Fruit fly (Drosophila melanogaster) whole organism, wandering third instar larva: Measurements from ENCODE around the gene Pgls.
A peak's percentile ranks its signal among the peaks of the same experiment; 100 is the strongest.

Source experiments
- Abd-B ChIP-seq: fragments of >200 bp; optimal IDR thresholded peaks from 2 replicates; lab custom pipeline; 2017; ENCODE audit warnings: missing biosample characterization, missing genetic modification characterization
- CG32264 ChIP-seq: fragments of 200-800 bp; sonication (Bioruptor generic); optimal IDR thresholded peaks from 2 replicates; lab custom pipeline; 2016; ENCODE audit warnings: missing biosample characterization, missing genetic modification characterization
- CG9705 ChIP-seq: fragments of 200-800 bp; sonication (Bioruptor generic); optimal IDR thresholded peaks from 2 replicates; lab custom pipeline; 2018; ENCODE audit warnings: missing biosample characterization, mild to moderate bottlenecking, missing genetic modification characterization
- CrebA ChIP-seq: fragments of 200-800 bp; sonication (Bioruptor generic); optimal IDR thresholded peaks from 2 replicates; lab custom pipeline; 2016; ENCODE audit warnings: missing biosample characterization, mild to moderate bottlenecking, missing genetic modification characterization, borderline replicate concordance
- Dfd ChIP-seq: fragments of >200 bp; optimal IDR thresholded peaks from 2 replicates; lab custom pipeline; 2017; ENCODE audit warnings: missing biosample characterization, missing genetic modification characterization
- Dif ChIP-seq: fragments of 200-275, 200-300 bp; sonication (Bioruptor generic); optimal IDR thresholded peaks from 2 replicates; lab custom pipeline; 2018; ENCODE audit warnings: missing biosample characterization, missing genetic modification characterization; ENCODE audit not compliant: partially characterized antibody
- GATAd ChIP-seq: sonication (Bioruptor generic); optimal IDR thresholded peaks from 2 replicates; lab custom pipeline; 2016; ENCODE audit warnings: missing biosample characterization, missing genetic modification characterization
- HLH106 ChIP-seq: fragments of 200-800 bp; optimal IDR thresholded peaks from 3 replicates; lab custom pipeline; 2019; ENCODE audit warnings: missing biosample characterization, mild to moderate bottlenecking, missing genetic modification characterization, moderate library complexity
- Hnf4 ChIP-seq: fragments of 200-800 bp; sonication (Bioruptor generic); optimal IDR thresholded peaks from 2 replicates; lab custom pipeline; 2016; ENCODE audit warnings: missing biosample characterization, mild to moderate bottlenecking, missing genetic modification characterization
- Hr78 ChIP-seq: fragments of >200 bp; optimal IDR thresholded peaks from 2 replicates; lab custom pipeline; 2017; ENCODE audit warnings: missing biosample characterization, missing genetic modification characterization
- Hr83 ChIP-seq: fragments of 200-300 bp; sonication (Bioruptor generic); optimal IDR thresholded peaks from 2 replicates; lab custom pipeline; 2016; ENCODE audit warnings: missing biosample characterization, mild to moderate bottlenecking, missing genetic modification characterization, moderate library complexity; ENCODE audit not compliant: poor library complexity, severe bottlenecking
- Jra ChIP-seq: sonication (Bioruptor generic); optimal IDR thresholded peaks from 2 replicates; lab custom pipeline; 2016; ENCODE audit warnings: missing biosample characterization, missing genetic modification characterization
- Mio ChIP-seq: sonication (Bioruptor generic); optimal IDR thresholded peaks from 2 replicates; lab custom pipeline; 2016; ENCODE audit warnings: missing biosample characterization, missing genetic modification characterization
- Myc ChIP-seq: fragments of >200 bp; optimal IDR thresholded peaks from 2 replicates; lab custom pipeline; 2017
- N ChIP-seq: fragments of >200 bp; optimal IDR thresholded peaks from 2 replicates; lab custom pipeline; 2018; ENCODE audit warnings: missing biosample characterization, missing external identifiers, missing genetic modification characterization
- OdsH ChIP-seq: fragments of 200-800 bp; sonication (Bioruptor generic); optimal IDR thresholded peaks from 2 replicates; lab custom pipeline; 2016; ENCODE audit warnings: missing biosample characterization, mild to moderate bottlenecking, missing genetic modification characterization
- Rel ChIP-seq, 2 experiments: fragments of 200-800 bp; sonication (Bioruptor generic) in 1 of 2; optimal IDR thresholded peaks; 2 replicates in 1 of 2; 3 replicates in 1 of 2; lab custom pipeline; 2016 to 2019; ENCODE audit warnings: mild to moderate bottlenecking in 2 of 2, missing biosample characterization in 2 of 2, missing genetic modification characterization in 2 of 2, moderate library complexity in 1 of 2
- Sp1 ChIP-seq: fragments of 200-800 bp; sonication (Bioruptor generic); optimal IDR thresholded peaks from 3 replicates; lab custom pipeline; 2019; ENCODE audit warnings: missing biosample characterization, mild to moderate bottlenecking, missing genetic modification characterization, moderate library complexity
- Vsx2 ChIP-seq: fragments of 200-300, 225-300 bp; sonication (Bioruptor generic); optimal IDR thresholded peaks from 2 replicates; lab custom pipeline; 2018; ENCODE audit warnings: missing biosample characterization, missing genetic modification characterization; ENCODE audit not compliant: partially characterized antibody
- br ChIP-seq: fragments of 200-800 bp; sonication (Bioruptor generic); optimal IDR thresholded peaks from 2 replicates; lab custom pipeline; 2016; ENCODE audit warnings: missing biosample characterization, missing genetic modification characterization
- brk ChIP-seq: fragments of 200-800 bp; sonication (Bioruptor generic); optimal IDR thresholded peaks from 2 replicates; lab custom pipeline; 2016; ENCODE audit warnings: missing biosample characterization, mild to moderate bottlenecking, missing genetic modification characterization
- dl ChIP-seq, 2 experiments: fragments of 175-275, 200-275 bp in 1 of 2; fragments of 200-275 bp in 1 of 2; sonication (Bioruptor generic); optimal IDR thresholded peaks; lab custom pipeline; 2018; ENCODE audit warnings: mild to moderate bottlenecking in 2 of 2, missing biosample characterization in 2 of 2, missing genetic modification characterization in 2 of 2, moderate library complexity in 2 of 2; ENCODE audit not compliant: partially characterized antibody in 2 of 2, insufficient read depth in 1 of 2
- dmrt93B ChIP-seq: fragments of 200-800 bp; sonication (Bioruptor generic); optimal IDR thresholded peaks from 2 replicates; lab custom pipeline; 2018; ENCODE audit warnings: missing biosample characterization, mild to moderate bottlenecking, missing genetic modification characterization
- dsf ChIP-seq: sonication (Bioruptor generic); optimal IDR thresholded peaks from 2 replicates; lab custom pipeline; 2016; ENCODE audit warnings: missing biosample characterization, missing genetic modification characterization, borderline replicate concordance
- ey ChIP-seq: fragments of 200-800 bp; sonication (Bioruptor generic); optimal IDR thresholded peaks from 2 replicates; lab custom pipeline; 2016; ENCODE audit warnings: missing biosample characterization, missing genetic modification characterization
- foxo ChIP-seq, 2 experiments: fragments of 200-800 bp; sonication (Bioruptor generic); optimal IDR thresholded peaks; 2 replicates in 1 of 2; 3 replicates in 1 of 2; lab custom pipeline; 2016 to 2017; ENCODE audit warnings: missing biosample characterization in 2 of 2, missing genetic modification characterization in 2 of 2
- fru ChIP-seq: fragments of 200-800 bp; sonication (Bioruptor generic); optimal IDR thresholded peaks from 3 replicates; lab custom pipeline; 2016; ENCODE audit warnings: missing biosample characterization, mild to moderate bottlenecking, missing genetic modification characterization
- h ChIP-seq: fragments of 200-800 bp; sonication (Bioruptor generic); optimal IDR thresholded peaks from 3 replicates; lab custom pipeline; 2016; ENCODE audit warnings: missing biosample characterization, mild to moderate bottlenecking, missing genetic modification characterization
- jim ChIP-seq: fragments of 175-275, 200-325 bp; sonication (Bioruptor generic); optimal IDR thresholded peaks from 2 replicates; lab custom pipeline; 2016; ENCODE audit warnings: missing biosample characterization, mild to moderate bottlenecking, missing genetic modification characterization
- lola ChIP-seq: fragments of >200 bp; optimal IDR thresholded peaks from 2 replicates; lab custom pipeline; 2017; ENCODE audit warnings: missing biosample characterization, missing genetic modification characterization
- pan ChIP-seq: fragments of >200 bp; optimal IDR thresholded peaks from 2 replicates; lab custom pipeline; 2017
- psq ChIP-seq: fragments of 200-800 bp; sonication (Bioruptor generic); optimal IDR thresholded peaks from 3 replicates; lab custom pipeline; 2017; ENCODE audit warnings: missing biosample characterization, mild to moderate bottlenecking, missing genetic modification characterization, moderate library complexity
- rgr ChIP-seq: fragments of 200-800 bp; sonication (Bioruptor generic); optimal IDR thresholded peaks from 3 replicates; lab custom pipeline; 2016; ENCODE audit warnings: missing biosample characterization, mild to moderate bottlenecking, missing genetic modification characterization
- sage ChIP-seq: fragments of 200-800 bp; sonication (Bioruptor generic); optimal IDR thresholded peaks from 2 replicates; lab custom pipeline; 2016; ENCODE audit warnings: missing biosample characterization, mild to moderate bottlenecking, missing genetic modification characterization
- sv ChIP-seq: fragments of 200-800 bp; sonication (Bioruptor generic); optimal IDR thresholded peaks from 3 replicates; lab custom pipeline; 2016; ENCODE audit warnings: missing biosample characterization, missing genetic modification characterization
- tai ChIP-seq: sonication (Bioruptor generic); optimal IDR thresholded peaks from 2 replicates; lab custom pipeline; 2016; ENCODE audit warnings: missing biosample characterization, missing genetic modification characterization
- usp ChIP-seq: fragments of >200 bp; optimal IDR thresholded peaks from 2 replicates; lab custom pipeline; 2017; ENCODE audit warnings: missing biosample characterization, missing genetic modification characterization
- woc ChIP-seq: sonication (Bioruptor generic); optimal IDR thresholded peaks from 2 replicates; lab custom pipeline; 2016; ENCODE audit warnings: missing biosample characterization, mild to moderate bottlenecking, missing genetic modification characterization

The Pgls gene

DNA sequence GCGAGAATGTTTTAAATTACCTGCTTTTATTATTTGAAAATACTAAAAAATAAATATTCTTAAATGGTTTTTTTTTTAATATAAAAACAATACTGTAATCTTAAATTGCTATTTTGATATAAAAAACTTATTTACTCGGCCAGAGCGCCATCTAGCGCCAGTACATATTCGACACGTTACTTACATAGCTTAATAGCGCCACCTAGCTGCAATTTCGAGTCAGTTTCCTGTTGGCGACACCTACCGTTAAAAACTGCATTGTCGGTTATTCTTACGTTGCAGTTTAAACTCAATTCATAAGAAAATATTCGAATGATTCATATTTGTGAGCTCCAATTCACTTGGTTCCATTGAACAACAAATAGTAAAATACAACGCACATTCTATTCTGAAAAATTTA lies 14.9 kb upstream of the Pgls start (continued):
- TF ChIP-seq Abd-B (GFP tag; lab: Kevin White, UChicago) (no peak), Rel (GFP tag; optimal IDR thresholded peaks at IDR 0.05; lab: Kevin White, UChicago) (no peak), Rel (tag; optimal IDR thresholded peaks at IDR 0.05; lab: Kevin White, UChicago) (no peak), Hr78 (GFP tag; lab: Kevin White, UChicago) (no peak), tai (GFP tag; lab: Kevin White, UChicago) (peak; percentile 62)

DNA sequence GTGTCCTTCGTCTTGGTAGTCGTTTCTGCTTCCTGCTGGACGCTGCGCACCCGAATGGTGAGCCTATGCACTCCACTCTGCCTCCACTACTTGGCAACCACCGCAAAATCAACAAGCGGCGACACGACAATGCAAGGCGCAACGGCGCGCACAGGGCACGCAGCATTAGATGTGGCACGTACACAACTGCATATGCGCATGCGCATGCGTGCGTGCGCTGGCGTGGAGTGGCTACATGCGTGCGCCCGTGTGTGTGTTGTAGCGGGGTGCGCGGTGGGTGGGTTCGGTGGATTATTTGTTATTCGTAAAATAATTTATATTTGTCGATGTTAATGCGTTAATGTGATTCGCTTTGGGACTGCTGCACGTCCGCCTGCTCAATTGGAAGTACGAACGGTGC lies 11.6 kb upstream of the Pgls start:
- TF ChIP-seq Hnf4 (GFP tag; lab: Kevin White, UChicago) (no peak), pan (lab: Kevin White, UChicago) (peak; percentile 67)

DNA sequence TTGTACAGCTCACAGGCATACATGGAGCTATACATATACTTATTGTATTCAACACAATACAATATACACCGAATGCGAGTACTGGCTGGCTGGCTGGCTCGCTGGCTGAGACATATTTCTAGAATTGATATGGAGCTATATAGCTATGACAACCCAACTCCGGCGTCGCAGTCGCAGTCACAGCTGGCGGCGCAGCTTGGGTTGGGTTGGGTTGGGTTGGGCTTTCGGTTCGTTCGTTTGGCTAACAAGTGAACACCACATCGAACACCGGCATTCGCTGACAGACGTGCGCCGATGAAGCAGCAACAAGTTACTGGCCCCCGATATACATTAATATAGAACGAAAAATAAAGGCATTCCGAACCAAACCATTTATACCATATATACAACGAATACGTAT lies 8.3 kb upstream of the Pgls start, which contains the start of gene CG15210:
CG15210 (plus strand) TSS at position 269 of the 400 bp plus-strand sequence.
- no peak for TF ChIP-seq foxo (GFP tag; optimal IDR thresholded peaks at IDR 0.05; lab: Kevin White, UChicago)
- peak; percentile 21 for TF ChIP-seq Hr83
- no peak for TF ChIP-seq pan (lab: Kevin White, UChicago)
- TF ChIP-seq Jra = no peak
- no peak for TF ChIP-seq lola (GFP tag; lab: Kevin White, UChicago)

DNA sequence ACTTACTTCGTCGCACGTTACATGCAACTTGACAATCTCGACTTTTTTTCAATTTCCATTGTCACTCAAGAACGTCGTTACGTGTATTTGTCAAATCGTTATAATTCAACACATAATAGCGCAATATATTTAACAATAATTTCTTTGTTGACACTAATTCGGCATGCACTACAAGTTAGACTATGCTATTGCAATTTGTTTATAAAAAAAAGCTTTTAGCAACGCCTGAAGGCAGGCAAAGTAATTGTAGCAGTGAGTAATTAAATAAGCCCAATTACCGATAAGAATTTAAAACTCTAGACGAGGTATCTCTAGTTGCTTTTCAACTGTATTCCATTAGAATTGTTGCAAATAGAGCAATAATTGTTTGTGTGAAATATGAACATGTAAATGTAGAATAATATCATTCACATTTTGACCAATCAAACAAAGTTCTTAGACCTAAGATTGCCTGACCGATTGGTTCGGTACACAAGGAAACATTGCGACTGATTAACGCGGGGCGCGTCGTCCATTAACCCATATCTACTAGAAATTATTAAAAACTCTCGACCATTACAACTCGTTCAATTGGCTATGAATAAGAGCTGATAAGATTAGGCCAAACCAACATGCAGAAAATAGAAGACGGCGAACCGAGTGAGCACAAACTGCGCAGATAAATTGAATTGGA lies 6.2 kb upstream of the Pgls start:
- TF ChIP-seq Mio (GFP tag; lab: Kevin White, UChicago) (no peak), HLH106 (no peak), br (peak; percentile 3), ey (GFP tag; lab: Kevin White, UChicago) (no peak), Hr78 (GFP tag; lab: Kevin White, UChicago) (no peak), Myc (lab: Kevin White, UChicago) (peak; percentile 16), GATAd (GFP tag; lab: Kevin White, UChicago) (no peak), N (peak; percentile 16), dmrt93B (GFP tag; lab: Kevin White, UChicago) (no peak), Jra (peak; percentile 14)

DNA sequence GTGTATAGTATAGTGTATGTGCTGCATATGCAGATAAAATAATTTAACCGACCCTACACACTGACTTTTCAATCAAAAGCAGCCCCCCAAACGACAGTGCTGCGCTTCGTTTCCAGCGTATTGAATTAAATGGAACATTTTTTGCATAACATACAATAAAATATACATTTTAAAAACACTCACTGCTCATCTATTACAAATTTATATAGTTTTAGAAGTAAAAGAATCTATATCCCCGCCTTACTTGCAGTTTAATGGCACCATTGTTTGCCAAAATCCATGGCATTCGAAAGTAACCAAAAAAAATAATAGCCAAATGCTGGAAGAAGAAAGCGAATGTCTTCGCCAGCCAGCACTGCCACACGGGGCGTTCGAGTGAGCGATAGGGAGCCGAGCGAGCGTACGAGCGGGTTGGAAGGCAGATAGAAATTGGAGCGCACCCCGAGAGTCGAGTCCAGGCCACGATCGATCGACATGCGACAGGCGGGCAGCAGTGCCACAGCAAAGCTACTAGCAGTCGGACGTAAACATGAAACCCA lies 5.5 kb upstream of the Pgls start, which contains the start of gene CG15209:
CG15209 (plus strand) TSS at position 489 of the 539 bp plus-strand sequence.
- TF ChIP-seq Mio (GFP tag; lab: Kevin White, UChicago) (no peak), jim (GFP tag; lab: Kevin White, UChicago) (no peak), OdsH (no peak), Rel (GFP tag; optimal IDR thresholded peaks at IDR 0.05; lab: Kevin White, UChicago) (no peak), Rel (tag; optimal IDR thresholded peaks at IDR 0.05; lab: Kevin White, UChicago) (no peak), Hr83 (no peak), br (peak; percentile 2), dsf (GFP tag; lab: Kevin White, UChicago) (no peak), CG9705 (GFP tag; lab: Kevin White, UChicago) (no peak), Jra (no peak), foxo (GFP tag; optimal IDR thresholded peaks at IDR 0.05; lab: Kevin White, UChicago) (peak in 1 of 2 experiments; percentile 34), usp (no peak), sv (GFP tag; lab: Kevin White, UChicago) (no peak), CG32264 (no peak), CrebA (GFP tag; lab: Kevin White, UChicago) (no peak), ey (GFP tag; lab: Kevin White, UChicago) (peak; percentile 23), psq (GFP tag; lab: Kevin White, UChicago) (no peak), Dfd (no peak), Abd-B (GFP tag; lab: Kevin White, UChicago) (no peak), Dif (GFP tag; lab: Kevin White, UChicago) (no peak), rgr (GFP tag; lab: Kevin White, UChicago) (no peak), h (GFP tag; lab: Kevin White, UChicago) (peak; percentile 2), GATAd (GFP tag; lab: Kevin White, UChicago) (no peak), Myc (lab: Kevin White, UChicago) (peak; percentile 59), woc (GFP tag; lab: Kevin White, UChicago) (peak; percentile 2), fru (GFP tag; lab: Kevin White, UChicago) (no peak), pan (lab: Kevin White, UChicago) (no peak), Vsx2 (no peak), Hr78 (GFP tag; lab: Kevin White, UChicago) (no peak), HLH106 (peak; percentile 40), lola (GFP tag; lab: Kevin White, UChicago) (no peak), brk (GFP tag; lab: Kevin White, UChicago) (no peak), Hnf4 (GFP tag; lab: Kevin White, UChicago) (no peak), dmrt93B (GFP tag; lab: Kevin White, UChicago) (no peak), N (no peak), dl (GFP tag; optimal IDR thresholded peaks at IDR 0.05; lab: Kevin White, UChicago; ENCODE audit: insufficient read depth in 1 of 2, partially characterized antibody in 2 of 2) (no peak), Sp1 (peak; percentile 34), sage (GFP tag; lab: Kevin White, UChicago) (no peak)
